Fruit fly (Drosophila melanogaster): ENCODE results near the gene CG12617.

Gene CG12617

dm6 chr2L:20264324-20264567 lies 30.2 kb upstream of the CG12617 start, which contains the start of gene CG17570 (continued):
- TF ChIP-seq CG12219 (GFP tag; optimal IDR thresholded peaks at IDR 0.05) (no peak), vnd (GFP tag; IDR thresholded peaks at IDR 0.05; ENCODE audit: partially characterized antibody) (no peak)

- TF ChIP-seq CG33557 (GFP tag; optimal IDR thresholded peaks at IDR 0.05) (no peak), Fer1 (GFP tag; optimal IDR thresholded peaks at IDR 0.05) (no peak), NK7.1 (GFP tag; optimal IDR thresholded peaks at IDR 0.05) (no peak), dmrt11E (tag; optimal IDR thresholded peaks at IDR 0.05) (no peak), dm (GFP tag; optimal IDR thresholded peaks at IDR 0.05) (no peak), Nf-YA (GFP tag; IDR thresholded peaks at IDR 0.05) (no peak), CG14050 (GFP tag; IDR thresholded peaks at IDR 0.05) (no peak), odd (GFP tag; optimal IDR thresholded peaks at IDR 0.05) (no peak), Sin3A (optimal IDR thresholded peaks at IDR 0.05) (no peak), grn (GFP tag; optimal IDR thresholded peaks at IDR 0.05) (peak; percentile 50), HLHmδ (GFP tag; optimal IDR thresholded peaks at IDR 0.05) (no peak), CG10979 (tag; optimal IDR thresholded peaks at IDR 0.05) (no peak), CG6654 (GFP tag; optimal IDR thresholded peaks at IDR 0.05) (no peak), CG6683 (GFP tag; optimal IDR thresholded peaks at IDR 0.05) (no peak), CoRest (tag; optimal IDR thresholded peaks at IDR 0.05) (no peak), B-H2 (GFP tag; optimal IDR thresholded peaks at IDR 0.05) (no peak), CG18262 (tag; optimal IDR thresholded peaks at IDR 0.05) (no peak), CG10543 (GFP tag; optimal IDR thresholded peaks at IDR 0.05) (peak; percentile 17), CG34376 (GFP tag; optimal IDR thresholded peaks at IDR 0.05) (peak; percentile 89), CG9932 (GFP tag; IDR thresholded peaks at IDR 0.05) (peak; percentile 29; the same call in 1 of the 2 replicates), schlank (tag; optimal IDR thresholded peaks at IDR 0.05) (no peak), Hey (tag; optimal IDR thresholded peaks at IDR 0.05) (peak; percentile 42), Sox102F (GFP tag; optimal IDR thresholded peaks at IDR 0.05) (peak; percentile 8), CG11504 (tag; optimal IDR thresholded peaks at IDR 0.05) (peak; percentile 8), p53 (GFP tag; optimal IDR thresholded peaks at IDR 0.05) (no peak), CG2129 (GFP tag; IDR thresholded peaks at IDR 0.05; ENCODE audit: partially characterized antibody) (no peak), Atf6 (GFP tag; IDR thresholded peaks at IDR 0.05) (peak; percentile 21; the same call in 1 of the 2 replicates), CG15269 (tag; optimal IDR thresholded peaks at IDR 0.05) (peak; percentile 2), Sry-δ (GFP tag; optimal IDR thresholded peaks at IDR 0.05) (no peak), zen (tag; optimal IDR thresholded peaks at IDR 0.05) (no peak), dati (GFP tag; IDR thresholded peaks at IDR 0.05) (no peak), CG9817 (tag; optimal IDR thresholded peaks at IDR 0.05) (no peak), dimm (GFP tag; IDR thresholded peaks at IDR 0.05) (no peak), exex (tag; optimal IDR thresholded peaks at IDR 0.05) (peak; percentile 89), pzg (GFP tag; optimal IDR thresholded peaks at IDR 0.05) (no peak), sens (GFP tag) (no peak), crol (GFP tag; IDR thresholded peaks at IDR 0.05) (peak; percentile 83), CG7357 (GFP tag; IDR thresholded peaks at IDR 0.05) (no peak), CG4424 (GFP tag; optimal IDR thresholded peaks at IDR 0.05) (no peak), Six4 (GFP tag; optimal IDR thresholded peaks at IDR 0.05) (no peak), Ets97D (GFP tag; optimal IDR thresholded peaks at IDR 0.05) (no peak), sd (tag; optimal IDR thresholded peaks at IDR 0.05) (peak; percentile 83), gcm2 (GFP tag; optimal IDR thresholded peaks at IDR 0.05) (no peak), toy (GFP tag; IDR thresholded peaks at IDR 0.05) (no peak), CG12659 (GFP tag; optimal IDR thresholded peaks at IDR 0.05) (peak; percentile 8), row (GFP tag; IDR thresholded peaks at IDR 0.05) (peak; percentile 59)
Observed at dm6 chr2L:20264568-20265547, 29.6 kb upstream of the CG12617 start.
